Worm (Caenorhabditis elegans) whole organism, young adult: ENCODE results near the gene M163.11.

Experiments used
- B0035.1 ChIP-seq: sonication (generic microtip); optimal IDR thresholded peaks from 2 replicates; lab custom pipeline; 2016; ENCODE audit warnings: missing genetic modification characterization, mild to moderate bottlenecking, missing compliant biosample characterization, missing genotype, missing genetic modification reagents
- F52B5.7 ChIP-seq: sonication (generic microtip); optimal IDR thresholded peaks from 2 replicates; lab custom pipeline; 2016; ENCODE audit warnings: mild to moderate bottlenecking, missing genetic modification characterization, missing compliant biosample characterization
- athp-1 ChIP-seq: sonication (generic microtip); optimal IDR thresholded peaks from 2 replicates; lab custom pipeline; 2017; ENCODE audit warnings: mild to moderate bottlenecking, missing genetic modification characterization, missing compliant biosample characterization
- hmg-20 ChIP-seq: fragments of 200-800 bp; sonication (Bioruptor generic); IDR thresholded peaks from 2 replicates; pipeline ENCODE4 v1.3.6; 2022; ENCODE audit warnings: missing genetic modification reagents, missing genetic modification characterization, missing compliant biosample characterization
- madf-8 ChIP-seq: fragments of 200-800 bp; sonication (Bioruptor generic); conservative IDR thresholded peaks from 2 replicates; pipeline ENCODE4 v1.3.6; 2022; ENCODE audit warnings: missing genetic modification reagents, missing genetic modification characterization, missing compliant biosample characterization
- nhr-90 ChIP-seq: sonication (generic microtip); optimal IDR thresholded peaks from 2 replicates; lab custom pipeline; 2016; ENCODE audit warnings: missing genotype, mild to moderate bottlenecking, missing genetic modification characterization, missing compliant biosample characterization
- rec-8 ChIP-seq, 2 experiments: sonication (generic microtip); optimal IDR thresholded peaks; 2 replicates each; lab custom pipeline; 2016; ENCODE audit warnings: mild to moderate bottlenecking in 2 of 2, missing genetic modification characterization in 2 of 2, missing genetic modification reagents in 2 of 2, missing genotype in 2 of 2, missing biosample characterization in 1 of 2, missing compliant biosample characterization in 1 of 2, moderate library complexity in 1 of 2
- rpc-1 ChIP-seq, 2 experiments: fragments of 150-350 bp in 1 of 2; sonication (generic microtip) in 1 of 2; optimal IDR thresholded peaks; 2 replicates each; lab custom pipeline; 2014 to 2018; ENCODE audit warnings: missing biosample characterization in 1 of 2, missing genetic modification characterization in 1 of 2, missing genetic modification reagents in 1 of 2, missing genotype in 1 of 2
- unc-62 ChIP-seq: fragments of 150-350 bp; optimal IDR thresholded peaks from 2 replicates; lab custom pipeline; 2014; ENCODE audit warnings: missing biosample characterization, missing genetic modification reagents, missing genetic modification characterization

- TF ChIP-seq rpc-1 (optimal IDR thresholded peaks at IDR 0.05; lab: Kevin White, UChicago) (no peak), rpc-1 (tag; optimal IDR thresholded peaks at IDR 0.05; lab: Kevin White, UChicago) (no peak), rec-8 (tag; optimal IDR thresholded peaks at IDR 0.05; lab: Kevin White, UChicago) (no peak), madf-8 (GFP tag; lab: Robert Waterston, UW) (no peak), F52B5.7 (tag; lab: Kevin White, UChicago) (no peak), nhr-90 (tag; lab: Kevin White, UChicago) (no peak), unc-62 (GFP tag; lab: Kevin White, UChicago) (no peak), B0035.1 (tag; lab: Kevin White, UChicago) (no peak), athp-1 (no peak), hmg-20 (GFP tag; lab: Robert Waterston, UW) (no peak)
Measured at ce11 chrX:14516560-14516959, 37.4 kb downstream of the M163.11 start, which contains the start of gene D1025.10.
